Fruit fly (Drosophila melanogaster) whole organism, embryonic: ENCODE results near the gene CG32507.

Experiments used
- Asciz ChIP-seq: fragments of 200-800 bp; sonication (Bioruptor generic); optimal IDR thresholded peaks from 2 replicates; lab custom pipeline; 2017; ENCODE audit warnings: missing biosample characterization, mild to moderate bottlenecking, missing genetic modification characterization, missing genetic modification reagents
- CG10209 ChIP-seq: fragments of 200-800 bp; sonication (Bioruptor generic); optimal IDR thresholded peaks from 3 replicates; lab custom pipeline; 2017; ENCODE audit warnings: missing biosample characterization, mild to moderate bottlenecking, missing genetic modification characterization, missing genetic modification reagents
- CG10565 ChIP-seq: fragments of 200-800 bp; sonication (Bioruptor generic); optimal IDR thresholded peaks from 3 replicates; lab custom pipeline; 2016; ENCODE audit warnings: missing biosample characterization, mild to moderate bottlenecking, missing genetic modification characterization
- CG11504 ChIP-seq: fragments of 200-800 bp; sonication (Bioruptor generic); optimal IDR thresholded peaks from 3 replicates; lab custom pipeline; 2019; ENCODE audit warnings: missing biosample characterization, mild to moderate bottlenecking, missing genetic modification characterization, moderate library complexity
- CG11560 ChIP-seq: fragments of 200-800 bp; sonication (Bioruptor generic); IDR thresholded peaks from 3 replicates; pipeline ENCODE4 v1.3.6; 2022; ENCODE audit warnings: missing biosample characterization, missing genetic modification characterization
- CG11695 ChIP-seq: fragments of 200-800 bp; sonication (Bioruptor generic); IDR thresholded peaks from 3 replicates; pipeline ENCODE4 v1.3.6; 2022; ENCODE audit warnings: missing biosample characterization, missing genetic modification characterization
- CG12155 ChIP-seq: fragments of 200-800 bp; sonication (Bioruptor generic); optimal IDR thresholded peaks from 3 replicates; lab custom pipeline; 2016; ENCODE audit warnings: missing biosample characterization, missing genetic modification characterization
- CG12219 ChIP-seq: fragments of 200-800 bp; sonication (Bioruptor generic); optimal IDR thresholded peaks from 3 replicates; lab custom pipeline; 2018; ENCODE audit warnings: missing biosample characterization, mild to moderate bottlenecking, missing genetic modification characterization
- CG12299 ChIP-seq: fragments of 200-800 bp; sonication (Bioruptor generic); optimal IDR thresholded peaks from 2 replicates; lab custom pipeline; 2018; ENCODE audit warnings: missing biosample characterization, mild to moderate bottlenecking, missing genetic modification characterization
- CG14710 ChIP-seq: fragments of 200-800 bp; sonication (Bioruptor generic); optimal IDR thresholded peaks from 3 replicates; lab custom pipeline; 2019; ENCODE audit warnings: missing biosample characterization, mild to moderate bottlenecking, missing genetic modification characterization, moderate library complexity
- CG14965 ChIP-seq: fragments of 200-800 bp; sonication (Bioruptor generic); optimal IDR thresholded peaks from 2 replicates; lab custom pipeline; 2016; ENCODE audit warnings: missing biosample characterization, missing genetic modification characterization, borderline replicate concordance
- CG15073 ChIP-seq: fragments of 200-800 bp; sonication (Bioruptor generic); optimal IDR thresholded peaks from 2 replicates; lab custom pipeline; 2016; ENCODE audit warnings: missing biosample characterization, missing genetic modification characterization
- CG17328 ChIP-seq: fragments of 200-800 bp; sonication (Bioruptor generic); IDR thresholded peaks from 2 replicates; pipeline ENCODE4 v1.3.6; 2022; ENCODE audit warnings: missing biosample characterization, missing genetic modification characterization
- CG32532 ChIP-seq: fragments of 200-800 bp; sonication (Bioruptor generic); IDR thresholded peaks from 2 replicates; pipeline ENCODE4 v1.3.6; 2022; ENCODE audit warnings: missing biosample characterization, missing genetic modification characterization
- CG3726 ChIP-seq: fragments of 200-800 bp; sonication (Bioruptor generic); IDR thresholded peaks from 3 replicates; pipeline ENCODE4, ENCODE4 v1.3.6; 2022; ENCODE audit warnings: missing biosample characterization, missing genetic modification characterization
- CG4328 ChIP-seq: fragments of 200-800 bp; sonication (Bioruptor generic); optimal IDR thresholded peaks from 3 replicates; lab custom pipeline; 2017; ENCODE audit warnings: missing biosample characterization, missing genetic modification reagents, missing genetic modification characterization
- CG5180 ChIP-seq: fragments of 200-800 bp; sonication (Bioruptor generic); optimal IDR thresholded peaks from 3 replicates; lab custom pipeline; 2017; ENCODE audit warnings: missing biosample characterization, missing genetic modification characterization, mild to moderate bottlenecking, moderate library complexity, missing genetic modification reagents
- CG6175 ChIP-seq: fragments of 200-800 bp; sonication (Bioruptor generic); IDR thresholded peaks from 3 replicates; pipeline ENCODE4 v1.3.6; 2022; ENCODE audit warnings: missing biosample characterization, missing genetic modification characterization
- CG6689 ChIP-seq: fragments of 200-800 bp; sonication (Bioruptor generic); IDR thresholded peaks from 2 replicates; pipeline ENCODE4 v1.3.6; 2022; ENCODE audit warnings: missing biosample characterization, missing genetic modification characterization
- CG7271 ChIP-seq: fragments of 200-800 bp; sonication (Bioruptor generic); optimal IDR thresholded peaks from 2 replicates; lab custom pipeline; 2018; ENCODE audit warnings: missing biosample characterization, mild to moderate bottlenecking, missing genetic modification characterization, moderate library complexity
- Dek ChIP-seq: fragments of 200-800 bp; sonication (Bioruptor generic); optimal IDR thresholded peaks from 3 replicates; lab custom pipeline; 2019; ENCODE audit warnings: missing biosample characterization, mild to moderate bottlenecking, missing genetic modification characterization, moderate library complexity
- Dll ChIP-seq: fragments of 200-800 bp; sonication (Bioruptor generic); IDR thresholded peaks from 4 replicates; pipeline ENCODE4 v1.3.6; 2022; ENCODE audit warnings: missing biosample characterization, missing genetic modification characterization; ENCODE audit not compliant: partially characterized antibody
- Neu2 ChIP-seq: fragments of 200-800 bp; sonication (Bioruptor generic); optimal IDR thresholded peaks from 3 replicates; lab custom pipeline; 2016; ENCODE audit warnings: missing biosample characterization, missing genetic modification characterization, borderline replicate concordance
- Nf-YA ChIP-seq: fragments of 200-800 bp; sonication (Bioruptor generic); IDR thresholded peaks from 2 replicates; pipeline ENCODE4 v1.3.6; 2022; ENCODE audit warnings: missing biosample characterization, missing genetic modification characterization
- NfI ChIP-seq: fragments of 200-800 bp; sonication (Bioruptor generic); optimal IDR thresholded peaks from 3 replicates; lab custom pipeline; 2018; ENCODE audit warnings: missing biosample characterization, mild to moderate bottlenecking, missing genetic modification characterization, moderate library complexity
- Oli ChIP-seq: fragments of 200-800 bp; sonication (Bioruptor generic); optimal IDR thresholded peaks from 2 replicates; lab custom pipeline; 2018; ENCODE audit warnings: missing biosample characterization, mild to moderate bottlenecking, missing genetic modification characterization, moderate library complexity
- Ptx1 ChIP-seq: fragments of 200-800 bp; sonication (Bioruptor generic); IDR thresholded peaks from 2 replicates; pipeline ENCODE4 v1.3.6; 2022; ENCODE audit warnings: missing biosample characterization, missing genetic modification characterization
- Sin3A ChIP-seq: fragments of >200 bp; optimal IDR thresholded peaks from 2 replicates; lab custom pipeline; 2018
- Spps ChIP-seq: fragments of 200-800 bp; sonication (Bioruptor generic); optimal IDR thresholded peaks from 2 replicates; lab custom pipeline; 2018; ENCODE audit warnings: missing biosample characterization, mild to moderate bottlenecking, missing genetic modification characterization
- Sry-β ChIP-seq: fragments of 200-800 bp; sonication (Bioruptor generic); optimal IDR thresholded peaks from 2 replicates; lab custom pipeline; 2018; ENCODE audit warnings: missing biosample characterization, mild to moderate bottlenecking, missing genetic modification characterization, moderate library complexity
- Sry-δ ChIP-seq: fragments of 200-800 bp; sonication (Bioruptor generic); optimal IDR thresholded peaks from 2 replicates; lab custom pipeline; 2016; ENCODE audit warnings: missing biosample characterization, missing genetic modification characterization
- caup ChIP-seq: fragments of 200-800 bp; sonication (Bioruptor generic); optimal IDR thresholded peaks from 3 replicates; lab custom pipeline; 2017; ENCODE audit warnings: missing biosample characterization, mild to moderate bottlenecking, missing genetic modification characterization, moderate library complexity; ENCODE audit not compliant: severe bottlenecking
- dimm ChIP-seq: fragments of 200-800 bp; sonication (Bioruptor generic); IDR thresholded peaks from 2 replicates; pipeline ENCODE4 v1.3.6; 2022; ENCODE audit warnings: missing biosample characterization, missing genetic modification characterization
- fd96Cb ChIP-seq: fragments of 200-800 bp; sonication (Bioruptor generic); optimal IDR thresholded peaks from 2 replicates; lab custom pipeline; 2018; ENCODE audit warnings: missing biosample characterization, mild to moderate bottlenecking, missing genetic modification characterization, moderate library complexity
- ftz-f1 ChIP-seq: fragments of 200-800 bp; sonication (Bioruptor generic); optimal IDR thresholded peaks from 2 replicates; lab custom pipeline; 2016; ENCODE audit warnings: missing biosample characterization, missing genetic modification characterization
- gce ChIP-seq: fragments of 200-800 bp; sonication (Bioruptor generic); IDR thresholded peaks from 3 replicates; pipeline ENCODE4 v1.3.6; 2022; ENCODE audit warnings: missing biosample characterization, missing genetic modification characterization
- hth ChIP-seq: fragments of >200 bp; optimal IDR thresholded peaks from 2 replicates; lab custom pipeline; 2017; ENCODE audit warnings: inconsistent platforms
- lmd ChIP-seq: fragments of 200-800 bp; sonication (Bioruptor generic); IDR thresholded peaks from 2 replicates; pipeline ENCODE4 v1.3.6; 2022; ENCODE audit warnings: missing biosample characterization, missing genetic modification characterization
- mam ChIP-seq: fragments of 200-800 bp; sonication (Bioruptor generic); optimal IDR thresholded peaks from 3 replicates; lab custom pipeline; 2016; ENCODE audit warnings: missing biosample characterization, missing genetic modification characterization
- nerfin-2 ChIP-seq: fragments of 200-800 bp; sonication (Bioruptor generic); IDR thresholded peaks from 2 replicates; pipeline ENCODE4 v1.3.6; 2022; ENCODE audit warnings: missing biosample characterization, missing genetic modification characterization; ENCODE audit not compliant: partially characterized antibody
- odd ChIP-seq: fragments of 200-800 bp; sonication (Bioruptor generic); optimal IDR thresholded peaks from 2 replicates; lab custom pipeline; 2017; ENCODE audit warnings: missing biosample characterization, mild to moderate bottlenecking, missing genetic modification characterization
- otp ChIP-seq: fragments of 200-800 bp; sonication (Bioruptor generic); IDR thresholded peaks from 3 replicates; pipeline ENCODE4, ENCODE4 v1.3.6; 2022; ENCODE audit warnings: missing biosample characterization, missing genetic modification characterization
- pan ChIP-seq, 4 experiments: fragments of >200 bp in 3 of 4; fragments of 200-800 bp in 1 of 4; sonication (Bioruptor generic) in 1 of 4; optimal IDR thresholded peaks in 3 of 4; IDR thresholded peaks in 1 of 4; 2 replicates each; pipeline versions ENCODE4 v1.3.6 to Lab custom; 2017 to 2022; ENCODE audit warnings: missing biosample characterization in 2 of 4, missing genetic modification characterization in 2 of 4, mixed read lengths in 1 of 4
- pita ChIP-seq: fragments of 200-800 bp; sonication (Bioruptor generic); optimal IDR thresholded peaks from 2 replicates; lab custom pipeline; 2017; ENCODE audit warnings: missing biosample characterization, mild to moderate bottlenecking, missing genetic modification characterization
- ro ChIP-seq: fragments of 200-800 bp; sonication (Bioruptor generic); IDR thresholded peaks from 2 replicates; pipeline ENCODE4 v1.3.6; 2022; ENCODE audit warnings: missing biosample characterization, missing genetic modification characterization
- sisA ChIP-seq: fragments of 200-800 bp; sonication (Bioruptor generic); IDR thresholded peaks from 2 replicates; pipeline ENCODE4 v1.3.6; 2022; ENCODE audit warnings: missing biosample characterization, missing genetic modification characterization
- tx ChIP-seq: fragments of 200-800 bp; sonication (Bioruptor generic); optimal IDR thresholded peaks from 2 replicates; lab custom pipeline; 2016; ENCODE audit warnings: missing biosample characterization, missing genetic modification characterization
- wek ChIP-seq: fragments of 200-800 bp; sonication (Bioruptor generic); optimal IDR thresholded peaks from 3 replicates; lab custom pipeline; 2018; ENCODE audit warnings: missing biosample characterization, mild to moderate bottlenecking, missing genetic modification characterization, moderate library complexity
- zfh2 ChIP-seq: fragments of 200-800 bp; sonication (Bioruptor generic); optimal IDR thresholded peaks from 2 replicates; lab custom pipeline; 2016; ENCODE audit warnings: missing biosample characterization, missing genetic modification characterization

Gene CG32507

dm6 chrX:20760444-20760843 is 20.6 kb downstream of the CG32507 start (continued):
- TF ChIP-seq lmd (peak; percentile 80), otp (GFP tag; lab: Robert Waterston, UW) (peak; percentile 72; the same call in 2 of the 3 replicates), CG12219 (GFP tag; lab: Kevin White, UChicago) (peak; percentile 53), odd (GFP tag; lab: Kevin White, UChicago) (peak; percentile 29), Dek (tag; lab: Kevin White, UChicago) (peak; percentile 54), ro (peak; percentile 39; the same call in 1 of the 2 replicates), NfI (GFP tag; lab: Kevin White, UChicago) (peak; percentile 84), wek (GFP tag; lab: Kevin White, UChicago) (peak; percentile 33), dimm (GFP tag; lab: Robert Waterston, UW) (peak; percentile 36; the same call in 1 of the 2 replicates), Nf-YA (GFP tag; lab: Robert Waterston, UW) (0 out of 2 replicates have a peak, but pooled peaks have one; percentile 51), Neu2 (GFP tag; lab: Kevin White, UChicago) (peak; percentile 59), mam (GFP tag; lab: Kevin White, UChicago) (peak; percentile 72), caup (peak; percentile 71), zfh2 (GFP tag; lab: Kevin White, UChicago) (no peak), CG10209 (peak; percentile 73), CG12299 (peak; percentile 38), pan (optimal IDR thresholded peaks at IDR 0.05; lab: Kevin White, UChicago) (no peak), pan (GFP tag; optimal IDR thresholded peaks at IDR 0.05 in 1 of 2, IDR thresholded peaks at IDR 0.05 in 1 of 2) (no peak), CG6175 (GFP tag; lab: Robert Waterston, UW) (0 out of 3 replicates have a peak, but pooled peaks have one; percentile 60), CG6689 (GFP tag; lab: Robert Waterston, UW) (peak; percentile 53; the same call in 1 of the 2 replicates), Spps (peak; percentile 51), CG14965 (GFP tag; lab: Kevin White, UChicago) (peak; percentile 96), CG3726 (GFP tag; lab: Robert Waterston, UW) (peak; percentile 72; the same call in 1 of the 3 replicates), CG11560 (tag; lab: Robert Waterston, UW) (peak; percentile 72; the same call in 2 of the 3 replicates), sisA (GFP tag; lab: Robert Waterston, UW) (peak; percentile 78), CG17328 (GFP tag; lab: Robert Waterston, UW) (peak; percentile 77), CG11695 (GFP tag; lab: Robert Waterston, UW) (peak; percentile 47; the same call in 1 of the 3 replicates), Dll (GFP tag; lab: Robert Waterston, UW) (peak; percentile 93), tx (GFP tag; lab: Kevin White, UChicago) (peak; percentile 74), ftz-f1 (GFP tag; lab: Kevin White, UChicago) (peak; percentile 47), CG7271 (tag; lab: Kevin White, UChicago) (peak; percentile 22), hth (no peak), Asciz (GFP tag; lab: Kevin White, UChicago) (peak; percentile 23), gce (GFP tag; lab: Robert Waterston, UW) (peak; percentile 54; the same call in 1 of the 3 replicates), Sry-δ (GFP tag; lab: Kevin White, UChicago) (peak; percentile 76), CG11504 (tag; lab: Kevin White, UChicago) (peak; percentile 71), nerfin-2 (peak; percentile 46; the same call in 1 of the 2 replicates), Sin3A (no peak), CG5180 (GFP tag; lab: Kevin White, UChicago) (peak; percentile 35), Ptx1 (GFP tag; lab: Robert Waterston, UW) (peak; percentile 84), CG14710 (tag; lab: Kevin White, UChicago) (peak; percentile 67), CG12155 (GFP tag; lab: Kevin White, UChicago) (peak; percentile 60), CG10565 (no peak), CG32532 (GFP tag; lab: Robert Waterston, UW) (peak; percentile 92), Sry-β (GFP tag; lab: Kevin White, UChicago) (peak; percentile 41), Oli (tag; lab: Kevin White, UChicago) (peak; percentile 64), pita (GFP tag; lab: Kevin White, UChicago) (peak; percentile 80), fd96Cb (peak; percentile 57), CG4328 (peak; percentile 64), CG15073 (peak; percentile 16)
